Fruit fly (Drosophila melanogaster): Measurements from ENCODE around the gene Rab11.
A peak's percentile ranks its signal among the peaks of the same experiment; 100 is the strongest.

Rab11 gene

DNA sequence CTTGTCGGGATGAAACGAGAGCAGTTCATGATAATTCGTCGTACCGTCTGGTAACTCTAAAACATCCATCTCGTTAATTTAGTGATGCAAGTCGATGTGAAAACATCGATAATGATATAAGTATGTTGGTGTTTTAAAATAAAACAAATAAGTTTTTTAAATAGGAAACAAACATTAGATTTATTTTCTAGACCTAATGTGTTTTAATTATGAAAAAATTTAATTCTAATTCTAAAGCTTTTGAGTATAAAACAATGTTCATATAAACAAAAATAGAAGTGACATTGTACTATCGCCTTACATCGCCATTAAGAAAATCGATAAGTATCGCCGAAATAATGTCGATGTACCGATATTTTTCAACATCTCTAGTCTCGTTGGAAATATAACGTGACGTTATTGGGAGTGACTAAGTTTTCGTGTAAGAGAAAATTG lies at the start of gene Rab11 (continued):
- TF ChIP-seq PHDP (tag; optimal IDR thresholded peaks at IDR 0.05) = peak; percentile 34
- peak; percentile 30 for TF ChIP-seq dmrt99B (tag; optimal IDR thresholded peaks at IDR 0.05)
- peak; percentile 39 for TF ChIP-seq CG1233 (GFP tag; optimal IDR thresholded peaks at IDR 0.05)
- peak; percentile 51 for TF ChIP-seq exex (tag; optimal IDR thresholded peaks at IDR 0.05)
- TF ChIP-seq crp (GFP tag; optimal IDR thresholded peaks at IDR 0.05) = peak in 1 of 2 experiments; percentile 15
- peak; percentile 47 for TF ChIP-seq NfI (GFP tag; optimal IDR thresholded peaks at IDR 0.05)
- TF ChIP-seq CG42726 (GFP tag; IDR thresholded peaks at IDR 0.05; ENCODE audit: partially characterized antibody) = peak; percentile 34; the same call in 1 of the 2 replicates
- TF ChIP-seq Nf-YC (tag; optimal IDR thresholded peaks at IDR 0.05) = peak; percentile 55
- TF ChIP-seq Mes4 (GFP tag; optimal IDR thresholded peaks at IDR 0.05) = no peak
- peak; percentile 69 for TF ChIP-seq stwl (tag; optimal IDR thresholded peaks at IDR 0.05)
- peak; percentile 76 for TF ChIP-seq YL-1 (GFP tag; optimal IDR thresholded peaks at IDR 0.05)
- no peak for TF ChIP-seq MESR4 (GFP tag; optimal IDR thresholded peaks at IDR 0.05)
- TF ChIP-seq CG8359 (GFP tag; optimal IDR thresholded peaks at IDR 0.05; ENCODE audit: borderline replicate concordance) = no peak
- peak; percentile 52 for TF ChIP-seq pum (GFP tag; optimal IDR thresholded peaks at IDR 0.05)
- peak; percentile 78 for TF ChIP-seq slbo (GFP tag; IDR thresholded peaks at IDR 0.05)
- TF ChIP-seq repo (GFP tag; optimal IDR thresholded peaks at IDR 0.05) = no peak
- peak; percentile 71 for TF ChIP-seq Max (GFP tag; optimal IDR thresholded peaks at IDR 0.05)
- peak; percentile 23 for TF ChIP-seq zfh2 (GFP tag; optimal IDR thresholded peaks at IDR 0.05)
- peak; percentile 83 for TF ChIP-seq sna (GFP tag; IDR thresholded peaks at IDR 0.05; ENCODE audit: partially characterized antibody)
- peak; percentile 8 for TF ChIP-seq Dek (tag; optimal IDR thresholded peaks at IDR 0.05)
- peak; percentile 88 for TF ChIP-seq CG6791 (GFP tag; IDR thresholded peaks at IDR 0.05; ENCODE audit: partially characterized antibody)
- peak; percentile 14 for TF ChIP-seq Hmx (GFP tag; optimal IDR thresholded peaks at IDR 0.05)
- peak; percentile 89 for TF ChIP-seq inv (GFP tag; IDR thresholded peaks at IDR 0.05; ENCODE audit: partially characterized antibody)
- peak; percentile 92 for TF ChIP-seq CG2116 (GFP tag; optimal IDR thresholded peaks at IDR 0.05)
- TF ChIP-seq Fer1 (GFP tag; optimal IDR thresholded peaks at IDR 0.05) = peak; percentile 20
- TF ChIP-seq Doc3 (GFP tag; IDR thresholded peaks at IDR 0.05; ENCODE audit: partially characterized antibody) = peak; percentile 93; the same call in 2 of the 3 replicates
- peak; percentile 54 for TF ChIP-seq CG7839 (tag; optimal IDR thresholded peaks at IDR 0.05)
- peak; percentile 6 for TF ChIP-seq D19A (tag; optimal IDR thresholded peaks at IDR 0.05)
- peak; percentile 12 for TF ChIP-seq zen (tag; optimal IDR thresholded peaks at IDR 0.05)
- TF ChIP-seq CG8765 (GFP tag; IDR thresholded peaks at IDR 0.05) = 0 out of 2 replicates have a peak, but pooled peaks have one; percentile 14
- TF ChIP-seq NFAT (GFP tag; IDR thresholded peaks at IDR 0.05) = peak; percentile 43; the same call in 1 of the 2 replicates
- peak; percentile 91 for TF ChIP-seq Bgb (GFP tag; IDR thresholded peaks at IDR 0.05; ENCODE audit: partially characterized antibody)
- no peak for TF ChIP-seq D (optimal IDR thresholded peaks at IDR 0.05)
- TF ChIP-seq D (GFP tag; optimal IDR thresholded peaks at IDR 0.05) = no peak
- peak; percentile 50 for TF ChIP-seq CG10543 (GFP tag; optimal IDR thresholded peaks at IDR 0.05)
- peak; percentile 71 for TF ChIP-seq gem (tag; optimal IDR thresholded peaks at IDR 0.05)
- peak; percentile 60 for TF ChIP-seq Hsf (GFP tag; optimal IDR thresholded peaks at IDR 0.05)
- TF ChIP-seq CG11456 (GFP tag; IDR thresholded peaks at IDR 0.05) = 0 out of 3 replicates have a peak, but pooled peaks have one; percentile 45
- peak; percentile 26 for TF ChIP-seq CG15601 (tag; optimal IDR thresholded peaks at IDR 0.05)
- TF ChIP-seq CG17912 (GFP tag; optimal IDR thresholded peaks at IDR 0.05) = no peak
- peak; percentile 66 for TF ChIP-seq CG13775 (GFP tag; optimal IDR thresholded peaks at IDR 0.05)
- TF ChIP-seq CG7271 (tag; optimal IDR thresholded peaks at IDR 0.05) = no peak
- peak; percentile 73 for TF ChIP-seq CG8924 (tag; optimal IDR thresholded peaks at IDR 0.05)
- peak; percentile 38; the same call in 1 of the 2 replicates for TF ChIP-seq al (GFP tag; IDR thresholded peaks at IDR 0.05)
- TF ChIP-seq ro (GFP tag; IDR thresholded peaks at IDR 0.05) = no peak
- TF ChIP-seq CoRest (tag; optimal IDR thresholded peaks at IDR 0.05) = peak; percentile 77
- TF ChIP-seq tin (GFP tag; optimal IDR thresholded peaks at IDR 0.05) = peak; percentile 50
- TF ChIP-seq CG10147 (GFP tag; optimal IDR thresholded peaks at IDR 0.05) = peak; percentile 64
- TF ChIP-seq cwo (GFP tag; optimal IDR thresholded peaks at IDR 0.05) = peak; percentile 20

Data from whole organism, embryonic.